Fruit fly (Drosophila melanogaster): ENCODE data around the gene eIF4E1.

The eIF4E1 gene

dm6 chr3L:9410754-9411423 lies 8.6 kb upstream of the eIF4E1 start, which contains the start of the genes CG4022 and Cpsf5 (continued):
- TF ChIP-seq CG5245 (GFP tag; optimal IDR thresholded peaks at IDR 0.05) (peak; percentile 65), Taf1 (GFP tag; IDR thresholded peaks at IDR 0.05) (peak; percentile 68), CG15514 (GFP tag; optimal IDR thresholded peaks at IDR 0.05) (peak; percentile 100), dati (GFP tag; IDR thresholded peaks at IDR 0.05) (peak; percentile 25; the same call in 1 of the 2 replicates), CG15073 (GFP tag; optimal IDR thresholded peaks at IDR 0.05) (no peak), crol (GFP tag; IDR thresholded peaks at IDR 0.05) (no peak), Bgb (GFP tag; IDR thresholded peaks at IDR 0.05; ENCODE audit: partially characterized antibody) (peak; percentile 23; the same call in 1 of the 2 replicates), Stat92E (GFP tag; optimal IDR thresholded peaks at IDR 0.05) (peak in 1 of 3 experiments; percentile 73), CkIIα-i1 (GFP tag; IDR thresholded peaks at IDR 0.05) (no peak), CG17612 (GFP tag; IDR thresholded peaks at IDR 0.05) (no peak), ATbp (GFP tag; optimal IDR thresholded peaks at IDR 0.05) (peak; percentile 62), CG14710 (tag; optimal IDR thresholded peaks at IDR 0.05) (peak; percentile 90), ind (GFP tag; optimal IDR thresholded peaks at IDR 0.05) (peak; percentile 75), Vsx1 (GFP tag; optimal IDR thresholded peaks at IDR 0.05) (no peak), CG6175 (GFP tag; IDR thresholded peaks at IDR 0.05) (peak; percentile 19; the same call in 1 of the 3 replicates), Dref (GFP tag; IDR thresholded peaks at IDR 0.05) (peak; percentile 48), odd (GFP tag; optimal IDR thresholded peaks at IDR 0.05) (peak; percentile 57), her (GFP tag; optimal IDR thresholded peaks at IDR 0.05) (no peak), z (GFP tag; IDR thresholded peaks at IDR 0.05) (no peak), CG10147 (GFP tag; optimal IDR thresholded peaks at IDR 0.05) (peak; percentile 71), inv (GFP tag; IDR thresholded peaks at IDR 0.05; ENCODE audit: partially characterized antibody) (peak; percentile 49; the same call in 1 of the 2 replicates), CG1792 (GFP tag; optimal IDR thresholded peaks at IDR 0.05) (peak; percentile 55), CG6654 (GFP tag; optimal IDR thresholded peaks at IDR 0.05) (no peak), Mes4 (GFP tag; optimal IDR thresholded peaks at IDR 0.05) (peak; percentile 32), Lhr (GFP tag; optimal IDR thresholded peaks at IDR 0.05) (peak; percentile 80), Fer3 (tag; optimal IDR thresholded peaks at IDR 0.05) (peak; percentile 78), CG31224 (GFP tag; IDR thresholded peaks at IDR 0.05) (peak; percentile 57), ro (GFP tag; IDR thresholded peaks at IDR 0.05) (no peak), Awh (GFP tag; IDR thresholded peaks at IDR 0.05) (peak; percentile 62; the same call in 1 of the 2 replicates), eve (GFP tag; optimal IDR thresholded peaks at IDR 0.05) (no peak), cad (GFP tag; optimal IDR thresholded peaks at IDR 0.05) (no peak), tup (GFP tag; optimal IDR thresholded peaks at IDR 0.05) (peak; percentile 41), CG15479 (GFP tag; optimal IDR thresholded peaks at IDR 0.05) (peak; percentile 66), org-1 (GFP tag; optimal IDR thresholded peaks at IDR 0.05) (peak; percentile 45), CG14014 (GFP tag; IDR thresholded peaks at IDR 0.05) (peak; percentile 82), CG4854 (GFP tag; optimal IDR thresholded peaks at IDR 0.05) (peak; percentile 62), sima (GFP tag; optimal IDR thresholded peaks at IDR 0.05) (no peak), ac (GFP tag; optimal IDR thresholded peaks at IDR 0.05) (peak; percentile 20), kni (GFP tag; optimal IDR thresholded peaks at IDR 0.05) (peak; percentile 93), TFAM (GFP tag; optimal IDR thresholded peaks at IDR 0.05) (no peak), CG11093 (GFP tag; IDR thresholded peaks at IDR 0.05) (peak; percentile 76; the same call in 2 of the 3 replicates), CG6813 (GFP tag; optimal IDR thresholded peaks at IDR 0.05) (no peak), knrl (GFP tag; IDR thresholded peaks at IDR 0.05; ENCODE audit: partially characterized antibody) (peak; percentile 61), gcm (GFP tag; optimal IDR thresholded peaks at IDR 0.05) (peak; percentile 78), dmrt99B (tag; optimal IDR thresholded peaks at IDR 0.05) (no peak), bab2 (GFP tag; optimal IDR thresholded peaks at IDR 0.05) (peak; percentile 72), CG9437 (GFP tag; optimal IDR thresholded peaks at IDR 0.05) (peak; percentile 60), Fer1 (GFP tag; optimal IDR thresholded peaks at IDR 0.05) (peak; percentile 82), CG12104 (GFP tag; optimal IDR thresholded peaks at IDR 0.05) (peak; percentile 85)
